Worm (Caenorhabditis elegans) whole organism, L2 larva: ENCODE results near the gene F43B10.1.

ENCODE experiments used
- elt-3 ChIP-seq: sonication (generic microtip); optimal IDR thresholded peaks from 2 replicates; lab custom pipeline; 2017; ENCODE audit warnings: missing biosample characterization, missing genetic modification characterization
- lin-13 ChIP-seq: fragments of 150-350 bp; optimal IDR thresholded peaks from 2 replicates; lab custom pipeline; 2014; ENCODE audit warnings: missing biosample characterization, missing genetic modification reagents, missing genetic modification characterization
- lin-39 ChIP-seq: fragments of 150-350 bp; optimal IDR thresholded peaks from 2 replicates; lab custom pipeline; 2014; ENCODE audit warnings: missing biosample characterization, missing genetic modification reagents, missing genetic modification characterization
- nhr-25 ChIP-seq: fragments of 150-350 bp; sonication (generic microtip); optimal IDR thresholded peaks from 3 replicates; lab custom pipeline; 2014; ENCODE audit warnings: missing biosample characterization, missing genetic modification characterization
- nhr-77 ChIP-seq: fragments of 150-350 bp; optimal IDR thresholded peaks from 2 replicates; lab custom pipeline; 2014; ENCODE audit warnings: missing biosample characterization, missing genetic modification characterization
- sem-4 ChIP-seq: fragments of 150-350 bp; optimal IDR thresholded peaks from 2 replicates; lab custom pipeline; 2014; ENCODE audit warnings: missing biosample characterization, missing genetic modification reagents, missing genetic modification characterization
- skn-1 ChIP-seq: sonication (generic microtip); optimal IDR thresholded peaks from 2 replicates; lab custom pipeline; 2017; ENCODE audit warnings: missing biosample characterization, missing genetic modification characterization
- snpc-4 ChIP-seq: fragments of 150-350 bp; optimal IDR thresholded peaks from 2 replicates; lab custom pipeline; 2014; ENCODE audit warnings: missing biosample characterization, missing genetic modification characterization
- ztf-11 ChIP-seq: sonication (generic microtip); optimal IDR thresholded peaks from 2 replicates; lab custom pipeline; 2017; ENCODE audit warnings: missing biosample characterization, missing genetic modification characterization

- no peak for TF ChIP-seq ztf-11
- TF ChIP-seq snpc-4 (tag; lab: Kevin White, UChicago): no peak
- TF ChIP-seq nhr-77 (tag; lab: Kevin White, UChicago): no peak
- no peak for TF ChIP-seq nhr-25 (tag; lab: Kevin White, UChicago)
- TF ChIP-seq lin-13 (GFP tag; lab: Kevin White, UChicago): no peak
- TF ChIP-seq skn-1: no peak
- no peak for TF ChIP-seq sem-4 (tag; lab: Kevin White, UChicago)
- no peak for TF ChIP-seq elt-3 (tag; lab: Kevin White, UChicago)
- TF ChIP-seq lin-39: no peak
Observed at ce11 chrX:16695184-16695583, 32.6 kb upstream of the F43B10.1 start.
